Worm (Caenorhabditis elegans) whole organism, late embryonic: ENCODE measurements around the gene rps-5.

ENCODE experiments used
- C38D4.7 ChIP-seq: fragments of 200-800 bp; sonication (Bioruptor generic); optimal IDR thresholded peaks from 2 replicates; lab custom pipeline; 2018; ENCODE audit warnings: mild to moderate bottlenecking, missing genetic modification characterization, moderate library complexity, missing compliant biosample characterization
- F13H6.1 ChIP-seq: sonication (generic microtip); optimal IDR thresholded peaks from 2 replicates; lab custom pipeline; 2016; ENCODE audit warnings: missing genetic modification characterization, missing compliant biosample characterization
- K09A11.1 ChIP-seq: sonication (generic microtip); optimal IDR thresholded peaks from 2 replicates; lab custom pipeline; 2017; ENCODE audit warnings: antibody characterized with exemption, mild to moderate bottlenecking, missing genetic modification characterization, missing compliant biosample characterization; ENCODE audit not compliant: insufficient read depth
- ahr-1 ChIP-seq: sonication (generic microtip); optimal IDR thresholded peaks from 2 replicates; lab custom pipeline; 2016; ENCODE audit warnings: missing genetic modification characterization, missing compliant biosample characterization
- ama-1 ChIP-seq: fragments of 150-350 bp; optimal IDR thresholded peaks from 2 replicates; lab custom pipeline; 2014
- ceh-14 ChIP-seq: sonication (generic microtip); optimal IDR thresholded peaks from 2 replicates; lab custom pipeline; 2016; ENCODE audit warnings: missing genotype, missing genetic modification characterization, missing compliant biosample characterization
- ceh-18 ChIP-seq: sonication (generic microtip); optimal IDR thresholded peaks from 2 replicates; lab custom pipeline; 2016; ENCODE audit warnings: missing genetic modification characterization, missing compliant biosample characterization
- ceh-19 ChIP-seq: fragments of 200-800 bp; sonication (Bioruptor generic); optimal IDR thresholded peaks from 2 replicates; lab custom pipeline; 2018; ENCODE audit warnings: mild to moderate bottlenecking, missing genetic modification characterization, missing compliant biosample characterization
- ceh-2 ChIP-seq: sonication (generic microtip); optimal IDR thresholded peaks from 2 replicates; lab custom pipeline; 2016; ENCODE audit warnings: missing genotype, missing genetic modification characterization, missing compliant biosample characterization
- ceh-31 ChIP-seq: sonication (generic microtip); optimal IDR thresholded peaks from 2 replicates; lab custom pipeline; 2016; ENCODE audit warnings: missing genetic modification characterization, missing compliant biosample characterization
- ceh-34 ChIP-seq: sonication (generic microtip); optimal IDR thresholded peaks from 2 replicates; lab custom pipeline; 2016; ENCODE audit warnings: mild to moderate bottlenecking, missing genetic modification characterization, missing compliant biosample characterization
- ceh-9 ChIP-seq: sonication (generic microtip); optimal IDR thresholded peaks from 2 replicates; lab custom pipeline; 2016; ENCODE audit warnings: mild to moderate bottlenecking, missing genetic modification characterization, inconsistent platforms, missing compliant biosample characterization
- che-1 ChIP-seq: sonication (generic microtip); optimal IDR thresholded peaks from 2 replicates; lab custom pipeline; 2016; ENCODE audit warnings: mild to moderate bottlenecking, missing genetic modification characterization, missing compliant biosample characterization
- dve-1 ChIP-seq: sonication (generic microtip); optimal IDR thresholded peaks from 2 replicates; lab custom pipeline; 2017; ENCODE audit warnings: antibody characterized with exemption, mild to moderate bottlenecking, missing genetic modification characterization, missing compliant biosample characterization
- elt-2 ChIP-seq: sonication (generic microtip); optimal IDR thresholded peaks from 2 replicates; lab custom pipeline; 2016; ENCODE audit warnings: missing genetic modification reagents, missing genetic modification characterization, missing compliant biosample characterization
- elt-4 ChIP-seq: sonication (generic microtip); optimal IDR thresholded peaks from 2 replicates; lab custom pipeline; 2016; ENCODE audit warnings: missing genetic modification characterization, missing compliant biosample characterization
- fkh-10 ChIP-seq: fragments of 150-350 bp; optimal IDR thresholded peaks from 2 replicates; lab custom pipeline; 2014; ENCODE audit warnings: missing biosample characterization, missing genetic modification reagents, missing genetic modification characterization
- gmeb-2 ChIP-seq: sonication (generic microtip); optimal IDR thresholded peaks from 2 replicates; lab custom pipeline; 2016; ENCODE audit warnings: missing genetic modification characterization, inconsistent platforms, missing compliant biosample characterization
- hlh-15 ChIP-seq: sonication (generic microtip); optimal IDR thresholded peaks from 2 replicates; lab custom pipeline; 2016; ENCODE audit warnings: missing genetic modification characterization, missing compliant biosample characterization
- hlh-8 ChIP-seq: sonication (generic microtip); optimal IDR thresholded peaks from 2 replicates; lab custom pipeline; 2016; ENCODE audit warnings: missing genotype, missing genetic modification characterization, missing compliant biosample characterization
- lim-6 ChIP-seq: sonication (generic microtip); optimal IDR thresholded peaks from 2 replicates; lab custom pipeline; 2016; ENCODE audit warnings: missing genetic modification characterization, missing compliant biosample characterization
- nfya-1 ChIP-seq: sonication (generic microtip); optimal IDR thresholded peaks from 2 replicates; lab custom pipeline; 2017; ENCODE audit warnings: missing genetic modification characterization, mild to moderate bottlenecking, missing compliant biosample characterization, antibody characterized with exemption, moderate library complexity
- odd-2 ChIP-seq: sonication (generic microtip); optimal IDR thresholded peaks from 2 replicates; lab custom pipeline; 2017; ENCODE audit warnings: antibody characterized with exemption, mild to moderate bottlenecking, missing genetic modification characterization, missing compliant biosample characterization
- pag-3 ChIP-seq: sonication (generic microtip); optimal IDR thresholded peaks from 2 replicates; lab custom pipeline; 2016; ENCODE audit warnings: missing compliant biosample characterization, missing genetic modification characterization, borderline replicate concordance
- pax-1 ChIP-seq: fragments of 150-350 bp; optimal IDR thresholded peaks from 2 replicates; lab custom pipeline; 2014; ENCODE audit warnings: missing biosample characterization, missing genetic modification characterization
- pqm-1 ChIP-seq: sonication (generic microtip); optimal IDR thresholded peaks from 2 replicates; lab custom pipeline; 2016; ENCODE audit warnings: missing genetic modification characterization, missing compliant biosample characterization
- ref-2 ChIP-seq: sonication (generic microtip); optimal IDR thresholded peaks from 2 replicates; lab custom pipeline; 2016; ENCODE audit warnings: missing genetic modification characterization, missing compliant biosample characterization
- rnt-1 ChIP-seq: sonication (generic microtip); optimal IDR thresholded peaks from 2 replicates; lab custom pipeline; 2016; ENCODE audit warnings: missing genetic modification characterization, missing compliant biosample characterization
- syd-9 ChIP-seq: sonication (generic microtip); optimal IDR thresholded peaks from 2 replicates; lab custom pipeline; 2016; ENCODE audit warnings: mild to moderate bottlenecking, missing genetic modification characterization, moderate library complexity, missing compliant biosample characterization
- tbx-2 ChIP-seq: sonication (generic microtip); optimal IDR thresholded peaks from 2 replicates; lab custom pipeline; 2016; ENCODE audit warnings: missing genetic modification characterization, missing compliant biosample characterization
- tbx-7 ChIP-seq: sonication (generic microtip); optimal IDR thresholded peaks from 2 replicates; lab custom pipeline; 2016; ENCODE audit warnings: missing genotype, missing genetic modification characterization, missing compliant biosample characterization
- ttx-3 ChIP-seq: sonication (generic microtip); optimal IDR thresholded peaks from 2 replicates; lab custom pipeline; 2016; ENCODE audit warnings: missing genetic modification reagents, missing genetic modification characterization, missing compliant biosample characterization
- unc-3 ChIP-seq, 2 experiments: fragments of 200-800 bp in 1 of 2; sonication (Bioruptor generic) in 1 of 2; sonication (generic microtip) in 1 of 2; conservative IDR thresholded peaks in 1 of 2; optimal IDR thresholded peaks in 1 of 2; 2 replicates each; pipeline versions ENCODE4 v1.3.6 to Lab custom; 2016 to 2022; ENCODE audit warnings: missing compliant biosample characterization in 2 of 2, missing genetic modification characterization in 2 of 2, missing genetic modification reagents in 1 of 2
- unc-42 ChIP-seq: sonication (generic microtip); optimal IDR thresholded peaks from 2 replicates; lab custom pipeline; 2016; ENCODE audit warnings: missing genotype, missing genetic modification characterization, missing compliant biosample characterization
- unc-55 ChIP-seq: sonication (generic microtip); optimal IDR thresholded peaks from 2 replicates; lab custom pipeline; 2017; ENCODE audit warnings: missing biosample characterization, missing genetic modification reagents, missing genetic modification characterization
- unc-86 ChIP-seq: sonication (generic microtip); optimal IDR thresholded peaks from 2 replicates; lab custom pipeline; 2016; ENCODE audit warnings: missing genetic modification characterization, missing compliant biosample characterization

Gene rps-5

DNA sequence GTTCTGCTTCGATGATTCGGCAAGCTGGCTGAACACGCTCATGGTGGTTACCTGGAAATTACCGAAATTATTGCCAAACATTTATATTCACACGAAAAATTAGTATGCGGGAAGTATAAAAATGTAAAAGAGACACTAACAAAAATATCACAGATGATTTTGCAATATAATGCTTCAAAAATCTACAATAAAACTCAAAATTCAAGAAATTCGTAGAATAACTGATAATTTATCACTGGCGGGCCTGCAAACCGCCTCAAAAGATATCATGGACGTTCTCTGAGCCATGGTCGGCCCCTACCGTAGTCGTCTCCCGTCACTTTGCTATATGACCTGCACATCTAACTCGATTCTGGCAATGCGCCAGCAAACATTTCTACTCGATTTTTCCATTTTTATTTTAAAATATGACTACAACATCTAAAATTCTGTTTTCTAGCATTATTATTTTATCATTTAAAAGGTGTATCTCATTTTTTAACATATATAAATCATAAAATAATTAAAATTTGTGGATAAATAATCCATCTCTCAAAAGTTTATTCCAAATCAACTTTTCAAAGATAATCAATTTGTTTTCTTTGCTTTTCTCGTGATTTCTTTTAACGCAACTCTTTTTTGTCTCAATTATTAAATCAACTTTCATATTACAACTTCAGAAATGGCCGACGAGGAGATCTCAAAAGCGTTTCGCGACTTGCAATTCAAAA lies 38.8 kb upstream of the rps-5 start, which contains the start of the genes F01G4.6 and pfd-1:
Gene F01G4.6, minus strand, starts transcription at position 51 of the 710 bp plus-strand sequence.
Gene pfd-1, plus strand, starts transcription at position 660 of the 710 bp plus-strand sequence.
- TF ChIP-seq syd-9 (tag; lab: Kevin White, UChicago) (no peak), pax-1 (tag; lab: Kevin White, UChicago) (peak; percentile 66), unc-55 (GFP tag; lab: Kevin White, UChicago) (peak; percentile 37), ceh-2 (no peak), K09A11.1 (tag; lab: Kevin White, UChicago) (no peak), pqm-1 (tag; lab: Kevin White, UChicago) (no peak), elt-2 (tag; lab: Kevin White, UChicago) (peak; percentile 48), gmeb-2 (tag; lab: Kevin White, UChicago) (peak; percentile 12), hlh-15 (tag; lab: Kevin White, UChicago) (no peak), unc-3 (GFP tag; conservative IDR thresholded peaks at IDR 0.05; lab: Robert Waterston, UW) (peak; percentile 29; the same call in 1 of the 2 replicates), unc-3 (tag; optimal IDR thresholded peaks at IDR 0.05; lab: Kevin White, UChicago) (no peak), pag-3 (no peak), ceh-31 (tag; lab: Kevin White, UChicago) (peak; percentile 50), ttx-3 (tag; lab: Kevin White, UChicago) (no peak), rnt-1 (tag; lab: Kevin White, UChicago) (peak; percentile 3), ref-2 (tag; lab: Kevin White, UChicago) (peak; percentile 25), F13H6.1 (tag; lab: Kevin White, UChicago) (peak; percentile 11), elt-4 (tag; lab: Kevin White, UChicago) (no peak), odd-2 (tag; lab: Kevin White, UChicago) (no peak), ceh-14 (tag; lab: Kevin White, UChicago) (no peak), ceh-34 (tag; lab: Kevin White, UChicago) (peak; percentile 14), unc-42 (tag; lab: Kevin White, UChicago) (peak; percentile 46), tbx-7 (tag; lab: Kevin White, UChicago) (no peak), dve-1 (peak; percentile 54), ceh-18 (tag; lab: Kevin White, UChicago) (peak; percentile 39), nfya-1 (tag; lab: Kevin White, UChicago) (peak; percentile 90), tbx-2 (tag; lab: Kevin White, UChicago) (peak; percentile 44)

- TF ChIP-seq odd-2 (tag; lab: Kevin White, UChicago) (no peak), ceh-19 (GFP tag; lab: Kevin White, UChicago) (no peak), syd-9 (tag; lab: Kevin White, UChicago) (no peak), dve-1 (no peak), hlh-15 (tag; lab: Kevin White, UChicago) (no peak), ceh-9 (tag; lab: Kevin White, UChicago) (no peak), pax-1 (tag; lab: Kevin White, UChicago) (no peak), unc-55 (GFP tag; lab: Kevin White, UChicago) (no peak), che-1 (tag; lab: Kevin White, UChicago) (no peak), ahr-1 (no peak), C38D4.7 (GFP tag; lab: Kevin White, UChicago) (no peak), K09A11.1 (tag; lab: Kevin White, UChicago) (no peak), fkh-10 (GFP tag; lab: Kevin White, UChicago) (no peak), unc-86 (tag; lab: Kevin White, UChicago) (no peak), hlh-8 (tag; lab: Kevin White, UChicago) (no peak), ceh-2 (no peak), lim-6 (tag; lab: Kevin White, UChicago) (no peak), ama-1 (no peak)
Observed at ce11 chrIV:11148788-11149366, 38.0 kb upstream of the rps-5 start.
